Worm (Caenorhabditis elegans): ENCODE measurements around the gene popl-7.

The popl-7 gene

DNA sequence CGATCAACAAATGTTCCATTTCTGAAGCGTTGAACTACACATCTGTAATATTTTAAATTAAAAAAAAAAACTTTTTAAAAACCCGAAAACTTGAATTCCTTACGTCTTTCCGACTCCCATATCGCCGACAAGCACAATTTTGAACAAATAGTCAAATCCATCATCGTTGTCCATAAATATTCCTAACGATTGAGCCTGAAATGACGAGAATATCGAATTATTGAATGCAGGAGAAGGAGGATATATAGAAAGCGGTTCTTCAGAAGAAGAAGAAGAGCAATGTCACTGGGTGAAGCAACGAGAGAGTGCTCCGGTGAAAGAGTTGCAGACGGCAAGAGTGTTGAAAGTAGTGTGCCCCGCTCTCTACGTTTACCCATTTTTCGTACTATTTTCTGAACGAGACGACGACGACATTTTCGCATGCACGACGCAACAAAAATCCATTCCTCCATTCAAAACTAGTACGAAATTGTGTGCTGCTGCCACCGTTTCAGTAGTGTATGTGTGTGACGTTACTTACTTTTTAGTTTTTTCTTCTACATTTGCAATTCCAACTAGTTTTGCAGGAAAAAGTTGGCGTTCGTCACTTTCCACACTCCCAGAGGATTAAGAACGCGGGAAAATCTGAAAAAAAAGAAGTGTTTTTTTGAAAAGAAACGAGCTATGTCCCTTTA is 13.4 kb downstream of the popl-7 start, which contains the start of gene rab-19:
Gene rab-19 (minus strand): TSS at position 624 of the 674 bp plus-strand sequence.
- TF ChIP-seq unc-42 (tag; optimal IDR thresholded peaks at IDR 0.05) (peak; percentile 71), ceh-31 (tag; optimal IDR thresholded peaks at IDR 0.05) (peak; percentile 28), ceh-48 (tag; optimal IDR thresholded peaks at IDR 0.05) (peak; percentile 72), unc-3 (GFP tag; conservative IDR thresholded peaks at IDR 0.05) (no peak), unc-3 (tag; optimal IDR thresholded peaks at IDR 0.05) (no peak), ttx-3 (tag; optimal IDR thresholded peaks at IDR 0.05) (no peak)

DNA sequence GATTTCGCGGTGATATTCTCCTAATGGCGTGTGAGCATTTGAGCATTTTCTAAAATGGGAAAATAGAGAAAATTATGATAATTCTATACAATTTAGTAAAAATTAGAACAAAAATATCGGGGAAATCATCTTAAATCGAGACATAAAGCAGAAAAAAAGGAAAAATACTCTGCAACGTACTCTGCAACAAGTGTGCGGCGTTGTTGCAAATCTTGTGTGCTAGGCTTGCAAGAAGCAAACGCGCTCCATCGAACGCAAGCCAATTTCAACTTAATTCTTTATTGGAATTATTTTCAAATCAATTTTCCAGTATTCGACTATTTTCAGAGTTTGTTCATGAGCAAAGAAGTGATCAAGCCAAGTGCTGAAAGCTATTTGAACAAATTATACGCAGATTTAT is 15.6 kb downstream of the popl-7 start, which contains the start of the genes Y62E10A.20, Y62E10A.23 and mdt-9:
Gene Y62E10A.20 (minus strand): TSS at position 49 of the 400 bp plus-strand sequence.
Gene Y62E10A.23 (plus strand): TSS at position 282 of the 400 bp plus-strand sequence.
Gene mdt-9 (plus strand): TSS at position 338 of the 400 bp plus-strand sequence.
- TF ChIP-seq ceh-45 (GFP tag; IDR thresholded peaks at IDR 0.05) (0 out of 2 replicates have a peak, but pooled peaks have one; percentile 52), fkh-6 (tag; optimal IDR thresholded peaks at IDR 0.05) (peak; percentile 29), ceh-9 (tag; optimal IDR thresholded peaks at IDR 0.05) (no peak), lin-11 (tag; optimal IDR thresholded peaks at IDR 0.05) (peak; percentile 33), madf-2 (tag; optimal IDR thresholded peaks at IDR 0.05) (peak; percentile 40), fkh-10 (GFP tag; optimal IDR thresholded peaks at IDR 0.05) (no peak), gmeb-2 (tag; optimal IDR thresholded peaks at IDR 0.05) (peak; percentile 49), ztf-16 (tag; optimal IDR thresholded peaks at IDR 0.05) (peak; percentile 61), nfya-1 (tag; optimal IDR thresholded peaks at IDR 0.05) (peak; percentile 84), odd-2 (tag; optimal IDR thresholded peaks at IDR 0.05) (peak; percentile 25), unc-42 (tag; optimal IDR thresholded peaks at IDR 0.05) (peak; percentile 89), zip-5 (tag; optimal IDR thresholded peaks at IDR 0.05) (peak; percentile 33), fax-1 (tag; optimal IDR thresholded peaks at IDR 0.05) (peak; percentile 91), rnt-1 (tag; optimal IDR thresholded peaks at IDR 0.05) (peak; percentile 45), K02D7.2 (tag; optimal IDR thresholded peaks at IDR 0.05) (peak; percentile 52), ahr-1 (tag; optimal IDR thresholded peaks at IDR 0.05) (peak; percentile 36), ceh-22 (tag; optimal IDR thresholded peaks at IDR 0.05) (no peak), ets-4 (tag; optimal IDR thresholded peaks at IDR 0.05) (no peak), ceh-14 (tag; optimal IDR thresholded peaks at IDR 0.05) (peak; percentile 88), pag-3 (tag; optimal IDR thresholded peaks at IDR 0.05; ENCODE audit: borderline replicate concordance) (no peak), ceh-2 (tag; optimal IDR thresholded peaks at IDR 0.05) (peak; percentile 39), pax-1 (tag; optimal IDR thresholded peaks at IDR 0.05) (peak; percentile 24), ceh-31 (tag; optimal IDR thresholded peaks at IDR 0.05) (peak; percentile 87), C08G9.2 (tag; optimal IDR thresholded peaks at IDR 0.05) (peak; percentile 55), hlh-6 (tag; optimal IDR thresholded peaks at IDR 0.05) (no peak), tbx-7 (tag; optimal IDR thresholded peaks at IDR 0.05) (peak; percentile 10), mec-3 (tag; optimal IDR thresholded peaks at IDR 0.05; ENCODE audit: borderline replicate concordance) (no peak), sdc-2 (tag; optimal IDR thresholded peaks at IDR 0.05) (no peak), dmd-4 (tag; optimal IDR thresholded peaks at IDR 0.05; ENCODE audit: borderline replicate concordance) (no peak), T23F11.4 (GFP tag; optimal IDR thresholded peaks at IDR 0.05) (peak; percentile 66), Y22D7AL.16 (tag; optimal IDR thresholded peaks at IDR 0.05) (no peak), tbx-2 (tag; optimal IDR thresholded peaks at IDR 0.05) (peak; percentile 67), ceh-6 (GFP tag; optimal IDR thresholded peaks at IDR 0.05) (peak; percentile 58), unc-86 (tag; optimal IDR thresholded peaks at IDR 0.05) (peak; percentile 55), ama-1 (optimal IDR thresholded peaks at IDR 0.05) (no peak), che-1 (tag; optimal IDR thresholded peaks at IDR 0.05) (peak; percentile 42), elt-4 (tag; optimal IDR thresholded peaks at IDR 0.05) (no peak), ref-2 (tag; optimal IDR thresholded peaks at IDR 0.05) (peak; percentile 77), C38D4.7 (GFP tag; optimal IDR thresholded peaks at IDR 0.05) (peak; percentile 57), lim-6 (tag; optimal IDR thresholded peaks at IDR 0.05) (no peak), pha-4 (tag; optimal IDR thresholded peaks at IDR 0.05) (no peak), F13H6.1 (tag; optimal IDR thresholded peaks at IDR 0.05) (peak; percentile 28), ceh-19 (GFP tag; optimal IDR thresholded peaks at IDR 0.05) (peak; percentile 70), npax-4 (tag; optimal IDR thresholded peaks at IDR 0.05) (peak; percentile 35), pat-9 (tag; optimal IDR thresholded peaks at IDR 0.05) (peak; percentile 67), ceh-48 (tag; optimal IDR thresholded peaks at IDR 0.05) (peak; percentile 65), dve-1 (tag; optimal IDR thresholded peaks at IDR 0.05) (peak; percentile 64)
